Worm (Caenorhabditis elegans): ENCODE data around the gene C26D10.7.

- TF ChIP-seq ztf-23 (GFP tag; IDR thresholded peaks at IDR 0.05) (no peak), klf-2 (GFP tag; conservative IDR thresholded peaks at IDR 0.05) (no peak), ztf-29 (GFP tag; IDR thresholded peaks at IDR 0.05) (no peak), T22C8.4 (GFP tag; IDR thresholded peaks at IDR 0.05) (no peak), med-1 (GFP tag; optimal IDR thresholded peaks at IDR 0.05; ENCODE audit: insufficient read depth) (no peak), ref-1 (GFP tag; conservative IDR thresholded peaks at IDR 0.05) (no peak), flt-1 (GFP tag; IDR thresholded peaks at IDR 0.05) (no peak)
These were observed 46.4 kb downstream of the C26D10.7 start for ce11 chrII:8380188-8380587.

All from whole organism, midembryonic.